Worm (Caenorhabditis elegans): Measurements from ENCODE around the gene srd-46.

srd-46 gene

DNA sequence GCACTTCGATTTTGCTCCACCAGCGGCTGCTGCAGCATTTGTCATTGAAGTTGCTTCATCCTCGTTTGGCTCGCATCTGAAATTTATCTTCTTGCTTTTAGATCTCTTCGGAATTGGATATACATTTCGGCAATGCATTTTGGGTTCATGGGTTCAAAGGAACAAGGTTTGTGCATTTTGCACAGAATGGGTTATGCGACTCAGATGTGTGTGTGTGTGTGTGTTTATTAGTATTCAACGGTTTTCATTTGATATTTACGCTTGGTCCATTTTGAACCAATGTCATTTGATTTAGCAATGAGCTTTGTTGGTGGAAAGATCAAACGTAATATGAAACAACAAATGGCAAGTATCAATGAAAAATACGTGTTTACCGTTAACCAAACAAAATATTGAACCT is 43.9 kb downstream of the srd-46 start:
- TF ChIP-seq C34F6.9 (tag; optimal IDR thresholded peaks at IDR 0.05) (no peak), blmp-1 (tag; optimal IDR thresholded peaks at IDR 0.05; ENCODE audit: insufficient read depth) (no peak), unc-39 (tag; optimal IDR thresholded peaks at IDR 0.05) (no peak), gmeb-1 (tag; optimal IDR thresholded peaks at IDR 0.05) (no peak), nhr-23 (tag; optimal IDR thresholded peaks at IDR 0.05) (no peak), sma-9 (GFP tag; optimal IDR thresholded peaks at IDR 0.05) (no peak), sma-9 (tag; optimal IDR thresholded peaks at IDR 0.05) (no peak), ZK546.5 (tag; optimal IDR thresholded peaks at IDR 0.05) (no peak), ztf-11 (tag; optimal IDR thresholded peaks at IDR 0.05) (no peak), ztf-1 (GFP tag; conservative IDR thresholded peaks at IDR 0.05) (no peak), unc-62 (GFP tag; optimal IDR thresholded peaks at IDR 0.05) (no peak), unc-55 (GFP tag; optimal IDR thresholded peaks at IDR 0.05) (no peak), ceh-82 (tag; optimal IDR thresholded peaks at IDR 0.05) (no peak), mdl-1 (tag; optimal IDR thresholded peaks at IDR 0.05) (no peak), nhr-6 (tag; optimal IDR thresholded peaks at IDR 0.05) (no peak), lsy-2 (tag; optimal IDR thresholded peaks at IDR 0.05) (no peak)

DNA sequence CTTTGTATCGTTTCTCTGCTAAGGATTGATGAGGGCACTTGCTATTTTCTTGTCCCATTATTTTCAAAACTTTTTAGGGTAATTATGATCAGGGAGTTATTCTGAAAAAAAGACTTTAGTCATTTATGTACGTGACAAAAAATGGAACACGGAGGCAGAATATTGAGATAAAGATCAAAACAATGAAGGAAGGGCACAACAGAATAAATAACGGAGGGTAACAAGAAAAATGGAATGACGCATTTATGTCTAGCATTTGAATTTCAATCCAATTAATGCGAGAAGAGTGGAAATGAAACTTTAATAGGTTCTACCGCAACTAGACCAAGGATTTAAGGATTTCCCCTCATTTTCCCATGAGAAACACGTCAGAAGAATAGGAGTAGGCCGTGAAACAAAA is 46.4 kb downstream of the srd-46 start, which contains the start of gene glb-13:
glb-13 (minus strand) TSS at position 101 of the 400 bp plus-strand sequence.
- TF ChIP-seq R02D3.7 (tag; optimal IDR thresholded peaks at IDR 0.05) (no peak), mdl-1 (tag; optimal IDR thresholded peaks at IDR 0.05) (no peak), nhr-12 (tag; optimal IDR thresholded peaks at IDR 0.05) (no peak), unc-62 (GFP tag; optimal IDR thresholded peaks at IDR 0.05) (no peak), ceh-16 (tag; optimal IDR thresholded peaks at IDR 0.05) (no peak), snpc-4 (tag; optimal IDR thresholded peaks at IDR 0.05) (no peak), blmp-1 (tag; optimal IDR thresholded peaks at IDR 0.05; ENCODE audit: insufficient read depth) (no peak), ama-1 (optimal IDR thresholded peaks at IDR 0.05) (no peak), C34F6.9 (tag; optimal IDR thresholded peaks at IDR 0.05) (no peak), nhr-129 (tag; optimal IDR thresholded peaks at IDR 0.05) (no peak), zag-1 (tag; optimal IDR thresholded peaks at IDR 0.05) (no peak), sma-9 (GFP tag; optimal IDR thresholded peaks at IDR 0.05) (no peak), sma-9 (tag; optimal IDR thresholded peaks at IDR 0.05) (no peak), ztf-11 (tag; optimal IDR thresholded peaks at IDR 0.05) (no peak), alr-1 (tag; optimal IDR thresholded peaks at IDR 0.05) (no peak), sma-3 (GFP tag; optimal IDR thresholded peaks at IDR 0.05) (no peak), mbf-1 (tag; optimal IDR thresholded peaks at IDR 0.05) (no peak), mab-5 (tag; optimal IDR thresholded peaks at IDR 0.05) (no peak), lsy-2 (tag; optimal IDR thresholded peaks at IDR 0.05) (no peak), gmeb-1 (tag; optimal IDR thresholded peaks at IDR 0.05) (no peak), crh-2 (tag; optimal IDR thresholded peaks at IDR 0.05) (no peak)

Data from whole organism, L2 larva.